Worm (Caenorhabditis elegans) whole organism, L4/young adult: ENCODE measurements around the gene cal-7.

Experiments
- dao-5 ChIP-seq: sonication (generic microtip); optimal IDR thresholded peaks from 2 replicates; lab custom pipeline; 2016; ENCODE audit warnings: missing genotype, missing genetic modification characterization, moderate library complexity, missing compliant biosample characterization
- him-1 ChIP-seq: sonication (generic microtip); optimal IDR thresholded peaks from 2 replicates; lab custom pipeline; 2016; ENCODE audit warnings: missing genotype, missing genetic modification reagents, missing genetic modification characterization, missing compliant biosample characterization

ce11 chrV:9706592-9706991 is 27.3 kb upstream of the cal-7 start:
- TF ChIP-seq dao-5 (tag; lab: Kevin White, UChicago) (no peak), him-1 (no peak)
